Fruit fly (Drosophila melanogaster) whole organism, prepupa: ENCODE results near the gene CG18081.

Experiments used
- Blimp-1 ChIP-seq: fragments of 200-800 bp; sonication (Bioruptor generic); optimal IDR thresholded peaks from 3 replicates; lab custom pipeline; 2017; ENCODE audit warnings: missing biosample characterization, missing genetic modification characterization, mild to moderate bottlenecking, moderate library complexity, missing genetic modification reagents
- CG10631 ChIP-seq: fragments of 200-800 bp; sonication (Bioruptor generic); optimal IDR thresholded peaks from 2 replicates; lab custom pipeline; 2016; ENCODE audit warnings: missing biosample characterization, missing genetic modification characterization
- CG10669 ChIP-seq: fragments of 200-800 bp; sonication (Bioruptor generic); optimal IDR thresholded peaks from 3 replicates; lab custom pipeline; 2018; ENCODE audit warnings: missing biosample characterization, mild to moderate bottlenecking, missing genetic modification characterization, moderate library complexity
- CG11294 ChIP-seq: fragments of 200-800 bp; sonication (Bioruptor generic); IDR thresholded peaks from 2 replicates; pipeline ENCODE4 v1.3.6; 2022; ENCODE audit warnings: missing biosample characterization, missing genetic modification characterization
- CG15336 ChIP-seq: fragments of 200-800 bp; sonication (Bioruptor generic); IDR thresholded peaks from 2 replicates; pipeline ENCODE4 v1.3.6; 2022; ENCODE audit warnings: missing biosample characterization, missing genetic modification characterization
- CG1621 ChIP-seq: fragments of 200-800 bp; sonication (Bioruptor generic); optimal IDR thresholded peaks from 3 replicates; lab custom pipeline; 2018; ENCODE audit warnings: missing biosample characterization, mild to moderate bottlenecking, missing genetic modification characterization
- CG16779 ChIP-seq: fragments of 200-800 bp; sonication (Bioruptor generic); optimal IDR thresholded peaks from 3 replicates; lab custom pipeline; 2017; ENCODE audit warnings: missing biosample characterization, mild to moderate bottlenecking, missing genetic modification characterization
- CG3032 ChIP-seq: fragments of 200-800 bp; optimal IDR thresholded peaks from 2 replicates; lab custom pipeline; 2019; ENCODE audit warnings: missing biosample characterization, mild to moderate bottlenecking, missing genetic modification characterization, moderate library complexity
- CG32006 ChIP-seq: fragments of 200-800 bp; sonication (Bioruptor generic); optimal IDR thresholded peaks from 3 replicates; lab custom pipeline; 2017; ENCODE audit warnings: missing biosample characterization, mild to moderate bottlenecking, missing genetic modification characterization
- CG34406 ChIP-seq: fragments of 200-800 bp; sonication (Bioruptor generic); optimal IDR thresholded peaks from 3 replicates; lab custom pipeline; 2016; ENCODE audit warnings: missing biosample characterization, missing genetic modification characterization
- CG3919 ChIP-seq: fragments of 200-800 bp; sonication (Bioruptor generic); optimal IDR thresholded peaks from 3 replicates; lab custom pipeline; 2016; ENCODE audit warnings: missing biosample characterization, missing genetic modification characterization
- CG4318 ChIP-seq: fragments of 200-800 bp; sonication (Bioruptor generic); optimal IDR thresholded peaks from 3 replicates; lab custom pipeline; 2017; ENCODE audit warnings: missing biosample characterization, mild to moderate bottlenecking, missing genetic modification characterization
- CG6163 ChIP-seq: fragments of 200-800 bp; sonication (Bioruptor generic); IDR thresholded peaks from 3 replicates; pipeline ENCODE4 v1.3.6; 2022; ENCODE audit warnings: missing biosample characterization, missing genetic modification characterization
- CG6276 ChIP-seq: fragments of 200-800 bp; sonication (Bioruptor generic); optimal IDR thresholded peaks from 2 replicates; lab custom pipeline; 2017; ENCODE audit warnings: missing biosample characterization, mild to moderate bottlenecking, missing genetic modification characterization
- CG6792 ChIP-seq: fragments of 200-800 bp; sonication (Bioruptor generic); optimal IDR thresholded peaks from 3 replicates; lab custom pipeline; 2016; ENCODE audit warnings: missing biosample characterization, missing genetic modification characterization
- CG6854 ChIP-seq: fragments of 200-800 bp; sonication (Bioruptor generic); optimal IDR thresholded peaks from 2 replicates; lab custom pipeline; 2017; ENCODE audit warnings: missing biosample characterization, mild to moderate bottlenecking, missing genetic modification characterization
- CG7368 ChIP-seq: fragments of 200-800 bp; sonication (Bioruptor generic); optimal IDR thresholded peaks from 3 replicates; lab custom pipeline; 2016; ENCODE audit warnings: missing biosample characterization, missing genetic modification characterization
- CG8119 ChIP-seq: fragments of 200-800 bp; sonication (Bioruptor generic); IDR thresholded peaks from 3 replicates; pipeline ENCODE4 v1.3.6; 2022; ENCODE audit warnings: missing biosample characterization, missing genetic modification characterization
- CG8319 ChIP-seq: fragments of 200-800 bp; sonication (Bioruptor generic); optimal IDR thresholded peaks from 3 replicates; lab custom pipeline; 2016; ENCODE audit warnings: missing biosample characterization, missing genetic modification characterization
- CG8632 ChIP-seq: fragments of 200-800 bp; sonication (Bioruptor generic); optimal IDR thresholded peaks from 3 replicates; lab custom pipeline; 2016; ENCODE audit warnings: missing biosample characterization, missing genetic modification characterization
- CG9139 ChIP-seq: fragments of 200-800 bp; sonication (Bioruptor generic); optimal IDR thresholded peaks from 3 replicates; lab custom pipeline; 2017; ENCODE audit warnings: missing biosample characterization, mild to moderate bottlenecking, missing genetic modification characterization
- Eip78C ChIP-seq: fragments of 200-800 bp; sonication (Bioruptor generic); peaks from one replicate; lab custom pipeline; 2016; ENCODE audit warnings: missing biosample characterization, missing genetic modification characterization
- Eip93F ChIP-seq: fragments of 200-800 bp; sonication (Bioruptor generic); optimal IDR thresholded peaks from 2 replicates; lab custom pipeline; 2016; ENCODE audit warnings: missing biosample characterization, mild to moderate bottlenecking, missing genetic modification characterization
- Ets96B ChIP-seq: fragments of 200-800 bp; optimal IDR thresholded peaks from 2 replicates; lab custom pipeline; 2019; ENCODE audit warnings: missing biosample characterization, mild to moderate bottlenecking, missing genetic modification characterization, moderate library complexity
- Gug ChIP-seq: fragments of 200-800 bp; sonication (Bioruptor generic); IDR thresholded peaks from 2 replicates; pipeline ENCODE4 v1.3.6; 2022; ENCODE audit warnings: missing biosample characterization, missing genetic modification characterization
- Hr38 ChIP-seq: sonication (Bioruptor generic); optimal IDR thresholded peaks from 2 replicates; lab custom pipeline; 2016; ENCODE audit warnings: missing biosample characterization, missing genetic modification characterization
- Hr4 ChIP-seq: fragments of 200-800 bp; sonication (Bioruptor generic); optimal IDR thresholded peaks from 3 replicates; lab custom pipeline; 2016; ENCODE audit warnings: missing biosample characterization, missing genetic modification characterization
- Lpt ChIP-seq: fragments of 200-800 bp; sonication (Bioruptor generic); optimal IDR thresholded peaks from 3 replicates; lab custom pipeline; 2016; ENCODE audit warnings: missing biosample characterization, missing genetic modification characterization
- Met ChIP-seq: fragments of 200-800 bp; sonication (Bioruptor generic); optimal IDR thresholded peaks from 3 replicates; lab custom pipeline; 2016; ENCODE audit warnings: missing biosample characterization, missing genetic modification characterization
- OdsH ChIP-seq: fragments of 200-800 bp; sonication (Bioruptor generic); optimal IDR thresholded peaks from 3 replicates; lab custom pipeline; 2016; ENCODE audit warnings: missing biosample characterization, missing genetic modification characterization
- Sox102F ChIP-seq: fragments of 200-800 bp; sonication (Bioruptor generic); optimal IDR thresholded peaks from 2 replicates; lab custom pipeline; 2016; ENCODE audit warnings: missing biosample characterization, mild to moderate bottlenecking, missing genetic modification characterization
- Sox14 ChIP-seq: fragments of 200-800 bp; sonication (Bioruptor generic); optimal IDR thresholded peaks from 3 replicates; lab custom pipeline; 2016; ENCODE audit warnings: missing biosample characterization, missing genetic modification characterization
- Sox15 ChIP-seq: fragments of 200-800 bp; sonication (Bioruptor generic); optimal IDR thresholded peaks from 3 replicates; lab custom pipeline; 2016; ENCODE audit warnings: missing biosample characterization, missing genetic modification characterization
- acj6 ChIP-seq: fragments of 200-800 bp; sonication (Bioruptor generic); optimal IDR thresholded peaks from 3 replicates; lab custom pipeline; 2016; ENCODE audit warnings: missing biosample characterization, missing genetic modification characterization
- dac ChIP-seq: fragments of 200-800 bp; sonication (Bioruptor generic); optimal IDR thresholded peaks from 2 replicates; lab custom pipeline; 2017; ENCODE audit warnings: missing biosample characterization, mild to moderate bottlenecking, missing genetic modification characterization
- dsx ChIP-seq: fragments of 200-800 bp; optimal IDR thresholded peaks from 3 replicates; lab custom pipeline; 2019; ENCODE audit warnings: missing biosample characterization, mild to moderate bottlenecking, missing genetic modification characterization, moderate library complexity; ENCODE audit not compliant: poor library complexity, severe bottlenecking
- eg ChIP-seq: fragments of 200-800 bp; sonication (Bioruptor generic); IDR thresholded peaks from 3 replicates; pipeline ENCODE4 v1.3.6; 2022; ENCODE audit warnings: missing biosample characterization, missing genetic modification characterization
- esn ChIP-seq: fragments of 200-800 bp; sonication (Bioruptor generic); optimal IDR thresholded peaks from 2 replicates; lab custom pipeline; 2016; ENCODE audit warnings: missing biosample characterization, mild to moderate bottlenecking, missing genetic modification characterization, moderate library complexity
- fd59A ChIP-seq: fragments of 200-800 bp; sonication (Bioruptor generic); optimal IDR thresholded peaks from 2 replicates; lab custom pipeline; 2017; ENCODE audit warnings: missing biosample characterization, mild to moderate bottlenecking, missing genetic modification characterization, missing genetic modification reagents
- fd85E ChIP-seq: fragments of 200-800 bp; sonication (Bioruptor generic); optimal IDR thresholded peaks from 3 replicates; lab custom pipeline; 2016; ENCODE audit warnings: missing biosample characterization, missing genetic modification characterization
- fkh ChIP-seq: fragments of 200-800 bp; sonication (Bioruptor generic); optimal IDR thresholded peaks from 3 replicates; lab custom pipeline; 2017; ENCODE audit warnings: missing biosample characterization, mild to moderate bottlenecking, missing genetic modification characterization, moderate library complexity
- lz ChIP-seq: fragments of 200-800 bp; sonication (Bioruptor generic); optimal IDR thresholded peaks from 3 replicates; lab custom pipeline; 2016; ENCODE audit warnings: missing biosample characterization, missing genetic modification characterization
- net ChIP-seq: fragments of 200-800 bp; sonication (Bioruptor generic); optimal IDR thresholded peaks from 3 replicates; lab custom pipeline; 2016; ENCODE audit warnings: missing biosample characterization, missing genetic modification characterization
- topi ChIP-seq: fragments of 200-800 bp; sonication (Bioruptor generic); optimal IDR thresholded peaks from 3 replicates; lab custom pipeline; 2016; ENCODE audit warnings: missing biosample characterization, missing genetic modification characterization
- vri ChIP-seq: fragments of 200-800 bp; sonication (Bioruptor generic); optimal IDR thresholded peaks from 3 replicates; lab custom pipeline; 2016; ENCODE audit warnings: missing biosample characterization, mild to moderate bottlenecking, missing genetic modification characterization

CG18081 gene

DNA sequence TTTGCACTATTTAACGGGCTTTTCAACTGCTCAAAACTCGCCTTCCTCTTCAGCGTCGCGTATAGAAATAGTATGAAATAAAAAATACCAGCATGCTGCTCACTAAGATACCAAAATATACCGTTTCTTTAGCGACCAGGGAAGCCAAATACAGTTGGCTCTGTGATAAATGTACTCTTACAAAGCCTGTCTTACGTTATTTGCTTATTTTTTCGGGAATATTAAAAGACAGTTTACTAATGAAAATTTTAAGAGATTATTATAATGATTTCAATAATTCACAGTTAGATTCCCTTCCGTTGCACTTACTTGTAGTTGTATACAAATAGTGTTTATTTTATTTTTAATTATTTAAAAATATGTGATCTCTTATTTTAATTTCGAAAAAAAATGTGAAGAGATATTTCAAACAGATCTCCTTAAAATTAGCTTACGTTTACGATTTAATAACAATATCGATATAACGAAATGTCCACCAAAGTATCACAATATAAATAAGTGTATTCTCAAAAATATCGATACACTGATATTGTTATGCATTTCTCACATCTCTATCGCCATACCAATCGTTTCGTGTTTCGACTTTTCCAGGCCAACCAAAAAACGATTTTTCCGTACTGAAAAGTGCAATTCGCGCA, 8.7 kb downstream of the CG18081 start, which contains the start of the genes DCP2 and dbo (continued):
- TF ChIP-seq CG6163 (no peak), vri (GFP tag; lab: Kevin White, UChicago) (no peak), Hr4 (peak; percentile 79), Ets96B (tag; lab: Kevin White, UChicago) (peak; percentile 50), OdsH (GFP tag; lab: Kevin White, UChicago) (peak; percentile 74), dac (GFP tag; lab: Kevin White, UChicago) (no peak), eg (peak; percentile 86), CG4318 (peak; percentile 49), CG6792 (GFP tag; lab: Kevin White, UChicago) (no peak), Gug (peak; percentile 42; the same call in 1 of the 2 replicates), Met (GFP tag; lab: Kevin White, UChicago) (peak; percentile 59), fd85E (GFP tag; lab: Kevin White, UChicago) (no peak), CG11294 (GFP tag; lab: Robert Waterston, UW) (peak; percentile 57; the same call in 1 of the 2 replicates), CG15336 (GFP tag; lab: Robert Waterston, UW) (peak; percentile 63), CG34406 (GFP tag; lab: Kevin White, UChicago) (peak; percentile 57), CG10631 (peak; percentile 73), fd59A (GFP tag; lab: Kevin White, UChicago) (no peak), CG8319 (GFP tag; lab: Kevin White, UChicago) (no peak), acj6 (GFP tag; lab: Kevin White, UChicago) (peak; percentile 64), Blimp-1 (GFP tag; lab: Kevin White, UChicago) (no peak), Sox15 (GFP tag; lab: Kevin White, UChicago) (peak; percentile 47), Eip93F (GFP tag; lab: Kevin White, UChicago) (peak; percentile 43), CG3919 (GFP tag; lab: Kevin White, UChicago) (peak; percentile 57), CG9139 (GFP tag; lab: Kevin White, UChicago) (no peak)

DNA sequence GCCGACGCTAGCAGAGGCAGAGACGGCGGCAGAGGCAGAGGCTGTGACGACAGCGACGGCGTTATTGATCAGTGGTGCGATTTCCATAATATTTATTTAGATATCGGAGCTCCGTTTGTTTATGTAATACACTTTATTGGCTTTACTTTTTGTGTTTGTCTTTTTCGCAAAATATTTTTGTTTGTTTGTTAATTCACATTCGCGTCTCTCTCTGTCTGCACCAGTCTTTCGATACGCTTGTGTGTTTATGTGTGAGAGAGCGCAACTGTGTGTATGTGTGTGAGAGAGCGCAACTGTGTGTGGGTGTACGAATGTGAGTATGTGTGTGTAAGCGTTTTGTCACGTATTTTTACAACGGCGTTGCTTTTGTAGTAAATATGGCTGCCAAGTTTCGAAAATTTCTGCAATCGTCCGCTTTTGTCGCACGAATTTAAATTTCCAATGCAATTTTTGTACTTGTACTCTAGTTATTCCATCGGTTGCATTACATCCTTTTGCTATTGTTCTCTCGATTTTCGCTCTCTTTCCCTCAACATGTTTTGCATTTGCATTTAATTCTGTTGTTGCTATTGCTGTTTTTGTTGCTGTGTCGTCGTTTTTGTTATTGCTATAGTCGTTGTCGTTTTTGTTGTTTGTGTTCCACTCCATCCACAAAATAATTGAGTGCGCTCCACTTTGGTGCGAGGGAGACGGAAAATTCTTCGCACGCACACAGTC, 9.5 kb downstream of the CG18081 start:
- peak; percentile 94 for TF ChIP-seq vri (GFP tag; lab: Kevin White, UChicago)
- TF ChIP-seq CG6792 (GFP tag; lab: Kevin White, UChicago), result peak; percentile 44
- peak; percentile 23 for TF ChIP-seq OdsH (GFP tag; lab: Kevin White, UChicago)
- TF ChIP-seq dsx, result peak; percentile 14
- peak; percentile 92 for TF ChIP-seq fkh
- no peak for TF ChIP-seq lz
- TF ChIP-seq Blimp-1 (GFP tag; lab: Kevin White, UChicago), result no peak
- no peak for TF ChIP-seq CG10669 (GFP tag; lab: Kevin White, UChicago)
- peak; percentile 47 for TF ChIP-seq Sox102F (GFP tag; lab: Kevin White, UChicago)
- TF ChIP-seq CG11294 (GFP tag; lab: Robert Waterston, UW), result no peak
- TF ChIP-seq eg, result peak; percentile 76
- TF ChIP-seq Eip93F (GFP tag; lab: Kevin White, UChicago), result peak; percentile 31
- peak; percentile 25 for TF ChIP-seq CG6854 (GFP tag; lab: Kevin White, UChicago)
- TF ChIP-seq CG8632 (GFP tag; lab: Kevin White, UChicago), result peak; percentile 10
- peak; percentile 21 for TF ChIP-seq Met (GFP tag; lab: Kevin White, UChicago)
- TF ChIP-seq topi (GFP tag; lab: Kevin White, UChicago), result peak; percentile 35
- TF ChIP-seq CG34406 (GFP tag; lab: Kevin White, UChicago), result no peak
- TF ChIP-seq CG8319 (GFP tag; lab: Kevin White, UChicago), result no peak
- TF ChIP-seq net (GFP tag; lab: Kevin White, UChicago), result peak; percentile 45
- TF ChIP-seq CG32006 (GFP tag; lab: Kevin White, UChicago), result no peak
- peak; percentile 28 for TF ChIP-seq CG6276
- no peak for TF ChIP-seq Gug
- no peak for TF ChIP-seq Sox15 (GFP tag; lab: Kevin White, UChicago)
- TF ChIP-seq CG8119 (GFP tag; lab: Robert Waterston, UW), result 0 out of 3 replicates have a peak, but pooled peaks have one; percentile 17
- TF ChIP-seq Hr38, result no peak
- no peak for TF ChIP-seq CG1621 (tag; lab: Kevin White, UChicago)
- no peak for TF ChIP-seq Lpt (GFP tag; lab: Kevin White, UChicago)
- TF ChIP-seq CG3032 (tag; lab: Kevin White, UChicago), result no peak
- no peak for TF ChIP-seq dac (GFP tag; lab: Kevin White, UChicago)
- peak; percentile 39 for TF ChIP-seq Sox14 (GFP tag; lab: Kevin White, UChicago)
- peak; percentile 78 for TF ChIP-seq CG6163
- TF ChIP-seq Eip78C (GFP tag; lab: Kevin White, UChicago), result peak; percentile 76
- peak; percentile 26 for TF ChIP-seq CG3919 (GFP tag; lab: Kevin White, UChicago)
- TF ChIP-seq esn (GFP tag; lab: Kevin White, UChicago), result no peak
- TF ChIP-seq acj6 (GFP tag; lab: Kevin White, UChicago), result no peak
- TF ChIP-seq CG7368 (GFP tag; lab: Kevin White, UChicago), result peak; percentile 3
- peak; percentile 37 for TF ChIP-seq fd85E (GFP tag; lab: Kevin White, UChicago)
- TF ChIP-seq CG16779 (tag; lab: Kevin White, UChicago), result peak; percentile 51
